Worm (Caenorhabditis elegans) whole organism, late embryonic: ENCODE measurements around the gene C04G6.13.

ENCODE experiments used
- C08G9.2 ChIP-seq: sonication (generic microtip); optimal IDR thresholded peaks from 2 replicates; lab custom pipeline; 2016; ENCODE audit warnings: mild to moderate bottlenecking, missing genetic modification characterization, moderate library complexity, missing compliant biosample characterization
- C38D4.7 ChIP-seq: fragments of 200-800 bp; sonication (Bioruptor generic); optimal IDR thresholded peaks from 2 replicates; lab custom pipeline; 2018; ENCODE audit warnings: mild to moderate bottlenecking, missing genetic modification characterization, moderate library complexity, missing compliant biosample characterization
- F13H6.1 ChIP-seq: sonication (generic microtip); optimal IDR thresholded peaks from 2 replicates; lab custom pipeline; 2016; ENCODE audit warnings: missing genetic modification characterization, missing compliant biosample characterization
- T23F11.4 ChIP-seq: fragments of 200-800 bp; sonication (Bioruptor generic); optimal IDR thresholded peaks from 2 replicates; lab custom pipeline; 2018; ENCODE audit warnings: mild to moderate bottlenecking, missing genetic modification characterization, missing compliant biosample characterization
- Y22D7AL.16 ChIP-seq: sonication (generic microtip); optimal IDR thresholded peaks from 2 replicates; lab custom pipeline; 2016; ENCODE audit warnings: missing genetic modification characterization, missing compliant biosample characterization
- ahr-1 ChIP-seq: sonication (generic microtip); optimal IDR thresholded peaks from 2 replicates; lab custom pipeline; 2016; ENCODE audit warnings: missing genetic modification characterization, missing compliant biosample characterization
- ama-1 ChIP-seq: fragments of 150-350 bp; optimal IDR thresholded peaks from 2 replicates; lab custom pipeline; 2014
- ceh-18 ChIP-seq: sonication (generic microtip); optimal IDR thresholded peaks from 2 replicates; lab custom pipeline; 2016; ENCODE audit warnings: missing genetic modification characterization, missing compliant biosample characterization
- ceh-19 ChIP-seq: fragments of 200-800 bp; sonication (Bioruptor generic); optimal IDR thresholded peaks from 2 replicates; lab custom pipeline; 2018; ENCODE audit warnings: mild to moderate bottlenecking, missing genetic modification characterization, missing compliant biosample characterization
- ceh-22 ChIP-seq: sonication (generic microtip); optimal IDR thresholded peaks from 2 replicates; lab custom pipeline; 2017; ENCODE audit warnings: missing biosample characterization, missing genetic modification characterization
- ceh-30 ChIP-seq: fragments of 150-350 bp; optimal IDR thresholded peaks from 2 replicates; lab custom pipeline; 2014; ENCODE audit warnings: missing biosample characterization, missing genetic modification characterization
- ceh-31 ChIP-seq: sonication (generic microtip); optimal IDR thresholded peaks from 2 replicates; lab custom pipeline; 2016; ENCODE audit warnings: missing genetic modification characterization, missing compliant biosample characterization
- ceh-34 ChIP-seq: sonication (generic microtip); optimal IDR thresholded peaks from 2 replicates; lab custom pipeline; 2016; ENCODE audit warnings: mild to moderate bottlenecking, missing genetic modification characterization, missing compliant biosample characterization
- ceh-6 ChIP-seq: fragments of 200-800 bp; sonication (Bioruptor generic); optimal IDR thresholded peaks from 2 replicates; lab custom pipeline; 2018; ENCODE audit warnings: mild to moderate bottlenecking, missing genetic modification characterization, missing compliant biosample characterization
- che-1 ChIP-seq: sonication (generic microtip); optimal IDR thresholded peaks from 2 replicates; lab custom pipeline; 2016; ENCODE audit warnings: mild to moderate bottlenecking, missing genetic modification characterization, missing compliant biosample characterization
- dmd-4 ChIP-seq: sonication (generic microtip); optimal IDR thresholded peaks from 2 replicates; lab custom pipeline; 2016; ENCODE audit warnings: borderline replicate concordance, missing genetic modification characterization, missing compliant biosample characterization
- elt-2 ChIP-seq: sonication (generic microtip); optimal IDR thresholded peaks from 2 replicates; lab custom pipeline; 2016; ENCODE audit warnings: missing genetic modification reagents, missing genetic modification characterization, missing compliant biosample characterization
- eyg-1 ChIP-seq: sonication (generic microtip); optimal IDR thresholded peaks from 2 replicates; lab custom pipeline; 2016; ENCODE audit warnings: missing genotype, missing genetic modification characterization, missing compliant biosample characterization
- hlh-13 ChIP-seq: fragments of 200-800 bp; sonication (Bioruptor generic); optimal IDR thresholded peaks from 2 replicates; lab custom pipeline; 2018; ENCODE audit warnings: mild to moderate bottlenecking, missing genetic modification characterization, missing compliant biosample characterization
- hlh-15 ChIP-seq: sonication (generic microtip); optimal IDR thresholded peaks from 2 replicates; lab custom pipeline; 2016; ENCODE audit warnings: missing genetic modification characterization, missing compliant biosample characterization
- hlh-30 ChIP-seq: sonication (generic microtip); optimal IDR thresholded peaks from 2 replicates; lab custom pipeline; 2017; ENCODE audit warnings: antibody characterized with exemption, missing genetic modification characterization, missing compliant biosample characterization; ENCODE audit not compliant: insufficient read depth
- hlh-6 ChIP-seq: sonication (generic microtip); optimal IDR thresholded peaks from 2 replicates; lab custom pipeline; 2016; ENCODE audit warnings: missing genotype, missing genetic modification characterization, missing compliant biosample characterization
- hlh-8 ChIP-seq: sonication (generic microtip); optimal IDR thresholded peaks from 2 replicates; lab custom pipeline; 2016; ENCODE audit warnings: missing genotype, missing genetic modification characterization, missing compliant biosample characterization
- lin-11 ChIP-seq: fragments of 200-800 bp; sonication (Bioruptor generic); optimal IDR thresholded peaks from 2 replicates; lab custom pipeline; 2018; ENCODE audit warnings: mild to moderate bottlenecking, missing genetic modification characterization, missing compliant biosample characterization
- mec-3 ChIP-seq: sonication (generic microtip); optimal IDR thresholded peaks from 2 replicates; lab custom pipeline; 2016; ENCODE audit warnings: borderline replicate concordance, missing genetic modification characterization, missing compliant biosample characterization
- nhr-232 ChIP-seq: sonication (generic microtip); optimal IDR thresholded peaks from 2 replicates; lab custom pipeline; 2016; ENCODE audit warnings: missing genetic modification characterization, missing compliant biosample characterization
- odd-2 ChIP-seq: sonication (generic microtip); optimal IDR thresholded peaks from 2 replicates; lab custom pipeline; 2017; ENCODE audit warnings: antibody characterized with exemption, mild to moderate bottlenecking, missing genetic modification characterization, missing compliant biosample characterization
- pat-9 ChIP-seq: fragments of 200-800 bp; sonication (Bioruptor generic); optimal IDR thresholded peaks from 2 replicates; lab custom pipeline; 2018; ENCODE audit warnings: mild to moderate bottlenecking, missing genetic modification characterization, moderate library complexity, missing compliant biosample characterization
- pax-1 ChIP-seq: fragments of 150-350 bp; optimal IDR thresholded peaks from 2 replicates; lab custom pipeline; 2014; ENCODE audit warnings: missing biosample characterization, missing genetic modification characterization
- pqm-1 ChIP-seq: sonication (generic microtip); optimal IDR thresholded peaks from 2 replicates; lab custom pipeline; 2016; ENCODE audit warnings: missing genetic modification characterization, missing compliant biosample characterization
- pros-1 ChIP-seq: fragments of 150-350 bp; optimal IDR thresholded peaks from 2 replicates; lab custom pipeline; 2014; ENCODE audit warnings: missing biosample characterization, missing genetic modification reagents, missing genetic modification characterization
- ref-2 ChIP-seq: sonication (generic microtip); optimal IDR thresholded peaks from 2 replicates; lab custom pipeline; 2016; ENCODE audit warnings: missing genetic modification characterization, missing compliant biosample characterization
- sdc-2 ChIP-seq: sonication (generic microtip); optimal IDR thresholded peaks from 2 replicates; lab custom pipeline; 2016; ENCODE audit warnings: missing genotype, missing genetic modification characterization, missing compliant biosample characterization
- sox-4 ChIP-seq: sonication (generic microtip); optimal IDR thresholded peaks from 2 replicates; lab custom pipeline; 2017; ENCODE audit warnings: mild to moderate bottlenecking, missing genetic modification characterization, inconsistent platforms, missing compliant biosample characterization
- tbx-2 ChIP-seq: sonication (generic microtip); optimal IDR thresholded peaks from 2 replicates; lab custom pipeline; 2016; ENCODE audit warnings: missing genetic modification characterization, missing compliant biosample characterization
- tbx-7 ChIP-seq: sonication (generic microtip); optimal IDR thresholded peaks from 2 replicates; lab custom pipeline; 2016; ENCODE audit warnings: missing genotype, missing genetic modification characterization, missing compliant biosample characterization
- ttx-3 ChIP-seq: sonication (generic microtip); optimal IDR thresholded peaks from 2 replicates; lab custom pipeline; 2016; ENCODE audit warnings: missing genetic modification reagents, missing genetic modification characterization, missing compliant biosample characterization
- unc-3 ChIP-seq, 2 experiments: fragments of 200-800 bp in 1 of 2; sonication (Bioruptor generic) in 1 of 2; sonication (generic microtip) in 1 of 2; conservative IDR thresholded peaks in 1 of 2; optimal IDR thresholded peaks in 1 of 2; 2 replicates each; pipeline versions ENCODE4 v1.3.6 to Lab custom; 2016 to 2022; ENCODE audit warnings: missing compliant biosample characterization in 2 of 2, missing genetic modification characterization in 2 of 2, missing genetic modification reagents in 1 of 2
- unc-42 ChIP-seq: sonication (generic microtip); optimal IDR thresholded peaks from 2 replicates; lab custom pipeline; 2016; ENCODE audit warnings: missing genotype, missing genetic modification characterization, missing compliant biosample characterization
- unc-86 ChIP-seq: sonication (generic microtip); optimal IDR thresholded peaks from 2 replicates; lab custom pipeline; 2016; ENCODE audit warnings: missing genetic modification characterization, missing compliant biosample characterization
- ztf-16 ChIP-seq: sonication (generic microtip); optimal IDR thresholded peaks from 2 replicates; lab custom pipeline; 2017; ENCODE audit warnings: missing genetic modification characterization, missing compliant biosample characterization

Gene C04G6.13

ce11 chrII:5061794-5062368, 32.2 kb upstream of the C04G6.13 start, which contains the start of gene smc-5 (continued):
- no peak for TF ChIP-seq che-1
- no peak for TF ChIP-seq eyg-1
- no peak for TF ChIP-seq dmd-4
- no peak for TF ChIP-seq Y22D7AL.16 (tag; lab: Kevin White, UChicago)
- peak; percentile 14 for TF ChIP-seq ztf-16
- TF ChIP-seq C08G9.2 (tag; lab: Kevin White, UChicago) = peak; percentile 63
- TF ChIP-seq pqm-1 (tag; lab: Kevin White, UChicago) = peak; percentile 23
- TF ChIP-seq ahr-1 (tag; lab: Kevin White, UChicago) = no peak
- no peak for TF ChIP-seq sox-4
- no peak for TF ChIP-seq C38D4.7 (GFP tag; lab: Kevin White, UChicago)
- TF ChIP-seq tbx-2 = peak; percentile 73
- TF ChIP-seq unc-42 (tag; lab: Kevin White, UChicago) = peak; percentile 56
- no peak for TF ChIP-seq ttx-3
- peak; percentile 36 for TF ChIP-seq F13H6.1 (tag; lab: Kevin White, UChicago)
- TF ChIP-seq hlh-13 (GFP tag; lab: Kevin White, UChicago) = no peak
- TF ChIP-seq T23F11.4 (GFP tag; lab: Kevin White, UChicago) = no peak
- no peak for TF ChIP-seq ceh-6 (GFP tag; lab: Kevin White, UChicago)
- TF ChIP-seq hlh-8 (tag; lab: Kevin White, UChicago) = peak; percentile 13
- peak; percentile 68 for TF ChIP-seq ceh-34 (tag; lab: Kevin White, UChicago)
- no peak for TF ChIP-seq lin-11 (tag; lab: Kevin White, UChicago)
- no peak for TF ChIP-seq nhr-232 (tag; lab: Kevin White, UChicago)
- TF ChIP-seq ceh-22 (tag; lab: Kevin White, UChicago) = no peak
- TF ChIP-seq ceh-31 (tag; lab: Kevin White, UChicago) = peak; percentile 91
- TF ChIP-seq ceh-18 = no peak
- TF ChIP-seq hlh-30 (tag; lab: Kevin White, UChicago) = no peak

DNA sequence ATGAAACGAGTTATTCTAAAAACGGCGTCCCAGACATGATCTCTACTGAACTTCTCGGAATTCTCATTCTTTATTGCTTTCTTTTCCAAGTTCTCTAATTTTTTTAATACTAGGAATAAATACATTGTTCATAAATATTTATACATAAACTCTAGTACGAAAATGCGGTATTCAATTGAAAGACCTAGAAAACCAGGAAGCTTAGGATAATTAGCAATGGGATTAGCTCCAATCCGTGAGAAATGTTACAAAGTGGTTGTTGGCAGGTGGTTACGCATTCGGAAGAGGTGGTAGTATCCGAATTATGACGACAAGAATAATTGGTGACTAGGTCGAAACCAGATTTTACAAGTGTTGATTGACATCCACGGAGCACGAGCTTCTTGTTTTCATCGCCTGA, 27.1 kb upstream of the C04G6.13 start:
- no peak for TF ChIP-seq hlh-15 (tag; lab: Kevin White, UChicago)
- no peak for TF ChIP-seq ztf-16
- no peak for TF ChIP-seq ceh-31 (tag; lab: Kevin White, UChicago)
- TF ChIP-seq pat-9 (tag; lab: Kevin White, UChicago) = no peak
- TF ChIP-seq tbx-7 = no peak
- no peak for TF ChIP-seq unc-3 (GFP tag; conservative IDR thresholded peaks at IDR 0.05; lab: Robert Waterston, UW)
- no peak for TF ChIP-seq unc-3 (tag; optimal IDR thresholded peaks at IDR 0.05; lab: Kevin White, UChicago)
- TF ChIP-seq mec-3 (tag; lab: Kevin White, UChicago) = no peak
- no peak for TF ChIP-seq ceh-30 (tag; lab: Kevin White, UChicago)
- no peak for TF ChIP-seq elt-2 (tag; lab: Kevin White, UChicago)
- no peak for TF ChIP-seq odd-2
- TF ChIP-seq ama-1 (lab: Kevin White, UChicago) = no peak
- no peak for TF ChIP-seq C38D4.7 (GFP tag; lab: Kevin White, UChicago)
- TF ChIP-seq ceh-34 (tag; lab: Kevin White, UChicago) = no peak
- no peak for TF ChIP-seq che-1
- TF ChIP-seq dmd-4 = no peak

DNA sequence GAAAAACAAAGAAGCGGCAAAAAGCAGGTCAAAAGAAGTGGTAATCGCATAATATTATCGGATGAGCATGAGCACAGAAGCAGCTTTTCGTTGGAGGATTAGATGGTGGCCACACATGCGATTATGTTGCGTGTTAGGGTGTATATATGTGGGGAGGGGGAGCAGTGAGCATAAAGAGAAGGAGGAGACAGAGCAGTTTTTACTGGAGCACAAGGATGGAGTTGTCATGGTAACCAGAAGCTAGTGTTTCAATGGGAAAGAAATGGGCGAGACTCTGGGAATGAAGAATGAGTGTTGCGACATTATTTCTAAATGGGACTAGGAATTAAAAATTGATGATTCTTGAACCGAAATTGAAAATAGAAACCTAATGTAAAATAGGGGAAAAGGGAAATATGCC, 26.1 kb upstream of the C04G6.13 start, which contains the start of gene C27A2.8:
TSS of gene C27A2.8 (minus strand) at position 117 of the 400 bp plus-strand sequence.
- no peak for TF ChIP-seq ref-2 (tag; lab: Kevin White, UChicago)

ce11 chrII:5069525-5069924, 24.5 kb upstream of the C04G6.13 start, which contains the start of gene idpb-2:
Gene idpb-2 (minus strand): TSS chrII:5069625.
- TF ChIP-seq pat-9 (tag; lab: Kevin White, UChicago) (no peak), C38D4.7 (GFP tag; lab: Kevin White, UChicago) (no peak), lin-11 (tag; lab: Kevin White, UChicago) (no peak), hlh-15 (tag; lab: Kevin White, UChicago) (no peak), ttx-3 (no peak), pros-1 (no peak), sdc-2 (no peak), pax-1 (tag; lab: Kevin White, UChicago) (no peak), ceh-6 (GFP tag; lab: Kevin White, UChicago) (no peak), unc-86 (tag; lab: Kevin White, UChicago) (no peak), hlh-6 (no peak), ahr-1 (tag; lab: Kevin White, UChicago) (no peak), ama-1 (lab: Kevin White, UChicago) (no peak), ceh-19 (no peak)
